Worm (Caenorhabditis elegans) whole organism, L2 larva: ENCODE data around the gene T10G3.3.

Experiments used
- C34F6.9 ChIP-seq: fragments of 150-350 bp; optimal IDR thresholded peaks from 2 replicates; lab custom pipeline; 2014; ENCODE audit warnings: missing biosample characterization, missing genetic modification characterization
- R02D3.7 ChIP-seq: fragments of 150-350 bp; optimal IDR thresholded peaks from 2 replicates; lab custom pipeline; 2014; ENCODE audit warnings: missing biosample characterization, missing genetic modification characterization
- ZK546.5 ChIP-seq: sonication (generic microtip); optimal IDR thresholded peaks from 2 replicates; lab custom pipeline; 2017; ENCODE audit warnings: missing biosample characterization, missing genetic modification characterization
- alr-1 ChIP-seq: fragments of 150-350 bp; optimal IDR thresholded peaks from 2 replicates; lab custom pipeline; 2014; ENCODE audit warnings: missing biosample characterization, missing genetic modification characterization
- aly-2 ChIP-seq: fragments of 150-350 bp; optimal IDR thresholded peaks from 2 replicates; lab custom pipeline; 2014; ENCODE audit warnings: missing biosample characterization, missing genetic modification characterization
- ama-1 ChIP-seq: fragments of 150-350 bp; optimal IDR thresholded peaks from 2 replicates; lab custom pipeline; 2018; ENCODE audit warnings: inconsistent platforms
- ceh-16 ChIP-seq: fragments of 150-350 bp; optimal IDR thresholded peaks from 2 replicates; lab custom pipeline; 2014; ENCODE audit warnings: missing biosample characterization, missing genetic modification characterization
- crh-2 ChIP-seq: sonication (generic microtip); optimal IDR thresholded peaks from 2 replicates; lab custom pipeline; 2017; ENCODE audit warnings: missing biosample characterization, missing genetic modification characterization
- dmd-4 ChIP-seq: sonication (generic microtip); optimal IDR thresholded peaks from 2 replicates; lab custom pipeline; 2017; ENCODE audit warnings: missing biosample characterization, missing genetic modification characterization
- egl-27 ChIP-seq: sonication (generic microtip); optimal IDR thresholded peaks from 3 replicates; lab custom pipeline; 2017; ENCODE audit warnings: missing biosample characterization, missing genetic modification reagents, missing genetic modification characterization
- elt-3 ChIP-seq: sonication (generic microtip); optimal IDR thresholded peaks from 2 replicates; lab custom pipeline; 2017; ENCODE audit warnings: missing biosample characterization, missing genetic modification characterization
- fos-1 ChIP-seq: fragments of 150-350 bp; optimal IDR thresholded peaks from 2 replicates; lab custom pipeline; 2014; ENCODE audit warnings: missing biosample characterization, missing genetic modification characterization
- gmeb-1 ChIP-seq: fragments of 150-350 bp; optimal IDR thresholded peaks from 2 replicates; lab custom pipeline; 2014; ENCODE audit warnings: missing biosample characterization, missing genetic modification characterization
- lin-39 ChIP-seq: fragments of 150-350 bp; optimal IDR thresholded peaks from 2 replicates; lab custom pipeline; 2014; ENCODE audit warnings: missing biosample characterization, missing genetic modification reagents, missing genetic modification characterization
- lsy-2 ChIP-seq, 2 experiments: fragments of 150-350 bp in 1 of 2; sonication (generic microtip) in 1 of 2; optimal IDR thresholded peaks; 2 replicates each; lab custom pipeline; 2014 to 2017; ENCODE audit warnings: missing biosample characterization in 2 of 2, missing genetic modification characterization in 2 of 2
- mab-5 ChIP-seq: fragments of 150-350 bp; optimal IDR thresholded peaks from 2 replicates; lab custom pipeline; 2014; ENCODE audit warnings: missing biosample characterization, missing genetic modification characterization
- mbf-1 ChIP-seq: sonication (generic microtip); optimal IDR thresholded peaks from 2 replicates; lab custom pipeline; 2017; ENCODE audit warnings: missing biosample characterization, missing genetic modification characterization
- mdl-1 ChIP-seq, 2 experiments: fragments of 150-350 bp in 1 of 2; sonication (generic microtip) in 1 of 2; optimal IDR thresholded peaks; 2 replicates each; lab custom pipeline; 2017; ENCODE audit warnings: missing biosample characterization in 2 of 2, missing genetic modification characterization in 2 of 2
- nhr-11 ChIP-seq: fragments of 150-350 bp; optimal IDR thresholded peaks from 2 replicates; lab custom pipeline; 2014; ENCODE audit warnings: missing biosample characterization, missing genetic modification characterization
- nhr-12 ChIP-seq: fragments of 150-350 bp; optimal IDR thresholded peaks from 2 replicates; lab custom pipeline; 2014; ENCODE audit warnings: missing biosample characterization, missing genetic modification characterization
- nhr-129 ChIP-seq: fragments of 150-350 bp; optimal IDR thresholded peaks from 2 replicates; lab custom pipeline; 2014; ENCODE audit warnings: missing biosample characterization, missing genetic modification characterization
- nhr-21 ChIP-seq: fragments of 150-350 bp; optimal IDR thresholded peaks from 2 replicates; lab custom pipeline; 2014; ENCODE audit warnings: missing biosample characterization, missing genetic modification characterization
- nhr-23 ChIP-seq: fragments of 150-350 bp; optimal IDR thresholded peaks from 2 replicates; lab custom pipeline; 2014; ENCODE audit warnings: missing biosample characterization, missing genetic modification reagents, missing genetic modification characterization
- nhr-77 ChIP-seq: fragments of 150-350 bp; optimal IDR thresholded peaks from 2 replicates; lab custom pipeline; 2014; ENCODE audit warnings: missing biosample characterization, missing genetic modification characterization
- peb-1 ChIP-seq: fragments of 150-350 bp; optimal IDR thresholded peaks from 2 replicates; lab custom pipeline; 2014; ENCODE audit warnings: missing biosample characterization, missing genetic modification characterization
- sem-4 ChIP-seq: fragments of 150-350 bp; optimal IDR thresholded peaks from 2 replicates; lab custom pipeline; 2014; ENCODE audit warnings: missing biosample characterization, missing genetic modification reagents, missing genetic modification characterization
- sma-3 ChIP-seq: sonication (generic microtip); optimal IDR thresholded peaks from 2 replicates; lab custom pipeline; 2016; ENCODE audit warnings: missing genetic modification reagents, missing genetic modification characterization, missing compliant biosample characterization
- sma-9 ChIP-seq, 2 experiments: fragments of 150-350 bp in 1 of 2; sonication (generic microtip) in 1 of 2; optimal IDR thresholded peaks; 2 replicates each; lab custom pipeline; 2014 to 2016; ENCODE audit warnings: missing genetic modification characterization in 2 of 2, mild to moderate bottlenecking in 1 of 2, missing biosample characterization in 1 of 2, missing compliant biosample characterization in 1 of 2, missing genetic modification reagents in 1 of 2, moderate library complexity in 1 of 2
- unc-39 ChIP-seq: fragments of 150-350 bp; optimal IDR thresholded peaks from 2 replicates; lab custom pipeline; 2014; ENCODE audit warnings: missing biosample characterization, missing genetic modification characterization
- unc-55 ChIP-seq: fragments of 150-350 bp; sonication (generic microtip); optimal IDR thresholded peaks from 3 replicates; lab custom pipeline; 2014; ENCODE audit warnings: missing biosample characterization, missing genetic modification reagents, missing genetic modification characterization
- unc-62 ChIP-seq: fragments of 150-350 bp; optimal IDR thresholded peaks from 2 replicates; lab custom pipeline; 2014; ENCODE audit warnings: missing biosample characterization, missing genetic modification reagents, missing genetic modification characterization
- ztf-1 ChIP-seq: fragments of 200-800 bp; sonication (Bioruptor generic); conservative IDR thresholded peaks from 2 replicates; pipeline ENCODE4 v1.3.6; 2022; ENCODE audit warnings: missing genetic modification characterization, missing compliant biosample characterization

Gene T10G3.3

DNA sequence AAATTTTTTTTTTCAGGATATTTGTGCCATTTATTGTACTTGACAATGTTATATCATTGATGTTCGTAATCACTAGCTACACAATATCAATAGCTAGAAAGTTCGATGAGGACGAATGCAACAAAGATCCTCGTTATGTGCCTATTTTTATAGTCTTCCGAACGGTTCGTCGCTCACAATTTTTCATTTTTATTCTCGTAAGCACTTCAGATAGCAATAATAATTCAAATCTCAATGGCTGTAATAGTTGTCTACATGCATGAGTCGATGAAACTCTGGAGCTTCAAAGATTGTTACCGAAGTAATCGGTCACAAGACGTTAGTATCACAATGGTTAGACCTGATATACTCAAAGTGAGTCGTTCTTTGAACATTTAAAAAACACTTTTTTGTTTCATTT lies 39.2 kb upstream of the T10G3.3 start:
- no peak for TF ChIP-seq C34F6.9 (tag; lab: Kevin White, UChicago)
- TF ChIP-seq ceh-16 (tag; lab: Kevin White, UChicago) = no peak
- TF ChIP-seq nhr-21 (tag; lab: Kevin White, UChicago) = no peak
- TF ChIP-seq nhr-129 = peak; percentile 7
- no peak for TF ChIP-seq unc-62

ce11 chrV:13523194-13523593 lies 33.2 kb upstream of the T10G3.3 start, which contains the start of gene R11G10.3:
R11G10.3 (plus strand) TSS chrV:13523494.
- TF ChIP-seq nhr-77 (tag; lab: Kevin White, UChicago) = no peak
- no peak for TF ChIP-seq aly-2 (tag; lab: Kevin White, UChicago)
- TF ChIP-seq sma-3 = no peak
- no peak for TF ChIP-seq gmeb-1 (tag; lab: Kevin White, UChicago)
- no peak for TF ChIP-seq unc-55
- TF ChIP-seq sma-9 (GFP tag; optimal IDR thresholded peaks at IDR 0.05; lab: Kevin White, UChicago) = no peak
- no peak for TF ChIP-seq sma-9 (tag; optimal IDR thresholded peaks at IDR 0.05; lab: Kevin White, UChicago)
- no peak for TF ChIP-seq fos-1 (tag; lab: Kevin White, UChicago)
- no peak for TF ChIP-seq sem-4 (tag; lab: Kevin White, UChicago)
- no peak for TF ChIP-seq unc-39
- no peak for TF ChIP-seq nhr-129
- no peak for TF ChIP-seq mbf-1 (tag; lab: Kevin White, UChicago)
- no peak for TF ChIP-seq ceh-16 (tag; lab: Kevin White, UChicago)
- no peak for TF ChIP-seq egl-27

ce11 chrV:13515115-13515514 lies 25.1 kb upstream of the T10G3.3 start, which contains the start of gene semi-1:
semi-1 (minus strand) TSS chrV:13515215.
- no peak for TF ChIP-seq mab-5
- no peak for TF ChIP-seq ceh-16 (tag; lab: Kevin White, UChicago)
- no peak for TF ChIP-seq nhr-23
- TF ChIP-seq ama-1 (lab: Kevin White, UChicago) = no peak
- TF ChIP-seq fos-1 (tag; lab: Kevin White, UChicago) = no peak
- TF ChIP-seq unc-62 = no peak
- no peak for TF ChIP-seq R02D3.7
- TF ChIP-seq nhr-12 (tag; lab: Kevin White, UChicago) = no peak

- TF ChIP-seq ama-1 (lab: Kevin White, UChicago) (no peak), nhr-23 (no peak), nhr-129 (no peak), peb-1 (tag; lab: Kevin White, UChicago) (no peak)
Observed at ce11 chrV:13512515-13512914, 22.5 kb upstream of the T10G3.3 start.

ce11 chrV:13511618-13512017 lies 21.6 kb upstream of the T10G3.3 start, which contains the start of gene avr-15:
avr-15 (minus strand) TSS chrV:13511718.
- TF ChIP-seq ama-1 (lab: Kevin White, UChicago) (no peak), ceh-16 (tag; lab: Kevin White, UChicago) (no peak)
- TF ChIP-seq, all 48 proteins: peak for 0

- TF ChIP-seq unc-55 (no peak), lin-39 (tag; lab: Kevin White, UChicago) (no peak), ZK546.5 (no peak), dmd-4 (no peak), alr-1 (tag; lab: Kevin White, UChicago) (no peak), C34F6.9 (tag; lab: Kevin White, UChicago) (no peak), egl-27 (no peak), lsy-2 (tag; optimal IDR thresholded peaks at IDR 0.05; lab: Kevin White, UChicago) (no peak), sma-9 (GFP tag; optimal IDR thresholded peaks at IDR 0.05; lab: Kevin White, UChicago) (no peak), sma-9 (tag; optimal IDR thresholded peaks at IDR 0.05; lab: Kevin White, UChicago) (no peak), nhr-11 (tag; lab: Kevin White, UChicago) (no peak), nhr-21 (tag; lab: Kevin White, UChicago) (no peak)
- TF ChIP-seq, all 48 proteins: peak for 0
Observed at ce11 chrV:13506321-13506720, 16.3 kb upstream of the T10G3.3 start, which contains the start of gene R11G10.4. R11G10.4 (plus strand) TSS chrV:13506621.

ce11 chrV:13499227-13499626 lies 9.2 kb upstream of the T10G3.3 start:
- TF ChIP-seq lin-39 (tag; lab: Kevin White, UChicago) (no peak), elt-3 (no peak), crh-2 (tag; lab: Kevin White, UChicago) (no peak), alr-1 (tag; lab: Kevin White, UChicago) (no peak), ztf-1 (GFP tag; lab: Robert Waterston, UW) (no peak), ceh-16 (tag; lab: Kevin White, UChicago) (no peak), ZK546.5 (no peak), mdl-1 (tag; optimal IDR thresholded peaks at IDR 0.05; lab: Kevin White, UChicago) (no peak)
